Fruit fly (Drosophila melanogaster) whole organism: Measurements from ENCODE around the gene CG44198.

ENCODE experiments used
- psq ChIP-seq: fragments of >200 bp; optimal IDR thresholded peaks from 2 replicates; lab custom pipeline; 2017
- usp ChIP-seq: fragments of >200 bp; optimal IDR thresholded peaks from 2 replicates; lab custom pipeline; 2017; ENCODE audit warnings: missing biosample characterization, missing genetic modification characterization, mixed read lengths

dm6 chr2L:13164994-13165801 lies 46.3 kb upstream of the CG44198 start, which contains the start of gene Sirt1:
- TF ChIP-seq usp (no peak), psq (lab: Kevin White, UChicago) (no peak)
